Fruit fly (Drosophila melanogaster) whole organism, embryonic: ENCODE measurements around the gene CG4459.
A peak's percentile ranks its signal among the peaks of the same experiment; 100 is the strongest.

Source experiments
- CG13287 ChIP-seq: fragments of 200-800 bp; sonication (Bioruptor generic); IDR thresholded peaks from 2 replicates; pipeline ENCODE4 v1.3.6; 2022; ENCODE audit warnings: missing biosample characterization, missing genetic modification characterization; ENCODE audit not compliant: partially characterized antibody
- CG13424 ChIP-seq: fragments of 200-800 bp; sonication (Bioruptor generic); optimal IDR thresholded peaks from 2 replicates; lab custom pipeline; 2019; ENCODE audit warnings: missing biosample characterization, mild to moderate bottlenecking, missing genetic modification characterization, moderate library complexity
- CG13775 ChIP-seq: fragments of 200-800 bp; sonication (Bioruptor generic); optimal IDR thresholded peaks from 3 replicates; lab custom pipeline; 2017; ENCODE audit warnings: missing biosample characterization, mild to moderate bottlenecking, missing genetic modification characterization
- CG1603 ChIP-seq: fragments of 200-800 bp; sonication (Bioruptor generic); optimal IDR thresholded peaks from 2 replicates; lab custom pipeline; 2019; ENCODE audit warnings: missing biosample characterization, mild to moderate bottlenecking, missing genetic modification characterization, moderate library complexity
- CG17186 ChIP-seq: fragments of 200-800 bp; sonication (Bioruptor generic); optimal IDR thresholded peaks from 3 replicates; lab custom pipeline; 2017; ENCODE audit warnings: missing biosample characterization, missing genetic modification reagents, missing genetic modification characterization
- CG2116 ChIP-seq: fragments of 200-800 bp; sonication (Bioruptor generic); optimal IDR thresholded peaks from 3 replicates; lab custom pipeline; 2018; ENCODE audit warnings: missing biosample characterization, mild to moderate bottlenecking, missing genetic modification characterization
- CG2202 ChIP-seq: fragments of 200-800 bp; sonication (Bioruptor generic); optimal IDR thresholded peaks from 2 replicates; lab custom pipeline; 2018; ENCODE audit warnings: missing biosample characterization, mild to moderate bottlenecking, missing genetic modification characterization
- CG2678 ChIP-seq: fragments of 200-800 bp; sonication (Bioruptor generic); optimal IDR thresholded peaks from 3 replicates; lab custom pipeline; 2019; ENCODE audit warnings: missing biosample characterization, mild to moderate bottlenecking, missing genetic modification characterization, moderate library complexity
- CG31441 ChIP-seq: fragments of 200-800 bp; sonication (Bioruptor generic); IDR thresholded peaks from 2 replicates; pipeline ENCODE4 v1.3.6; 2022; ENCODE audit warnings: missing biosample characterization, missing genetic modification characterization
- CG33557 ChIP-seq: fragments of 200-800 bp; sonication (Bioruptor generic); optimal IDR thresholded peaks from 2 replicates; lab custom pipeline; 2019; ENCODE audit warnings: missing biosample characterization, mild to moderate bottlenecking, missing genetic modification characterization, moderate library complexity
- CG4617 ChIP-seq: fragments of 200-800 bp; sonication (Bioruptor generic); optimal IDR thresholded peaks from 3 replicates; lab custom pipeline; 2016; ENCODE audit warnings: missing biosample characterization, missing genetic modification characterization, borderline replicate concordance
- CG6654 ChIP-seq: fragments of 200-800 bp; sonication (Bioruptor generic); optimal IDR thresholded peaks from 2 replicates; lab custom pipeline; 2017; ENCODE audit warnings: missing biosample characterization, mild to moderate bottlenecking, missing genetic modification characterization
- CG7839 ChIP-seq: fragments of 200-800 bp; sonication (Bioruptor generic); optimal IDR thresholded peaks from 3 replicates; lab custom pipeline; 2018; ENCODE audit warnings: missing biosample characterization, mild to moderate bottlenecking, missing genetic modification characterization, moderate library complexity
- CG9797 ChIP-seq: fragments of 200-800 bp; sonication (Bioruptor generic); optimal IDR thresholded peaks from 3 replicates; lab custom pipeline; 2018; ENCODE audit warnings: missing biosample characterization, mild to moderate bottlenecking, missing genetic modification characterization
- Dip2 ChIP-seq: fragments of 200-800 bp; sonication (Bioruptor generic); IDR thresholded peaks from 2 replicates; pipeline ENCODE4 v1.3.6; 2022; ENCODE audit warnings: missing biosample characterization, missing genetic modification characterization
- Dip3 ChIP-seq: fragments of 200-800 bp; sonication (Bioruptor generic); optimal IDR thresholded peaks from 3 replicates; lab custom pipeline; 2016; ENCODE audit warnings: missing biosample characterization, missing genetic modification characterization
- Dp ChIP-seq: fragments of 200-800 bp; sonication (Bioruptor generic); optimal IDR thresholded peaks from 2 replicates; lab custom pipeline; 2018; ENCODE audit warnings: missing biosample characterization, mild to moderate bottlenecking, missing genetic modification characterization, moderate library complexity
- Ets97D ChIP-seq: fragments of 200-800 bp; sonication (Bioruptor generic); optimal IDR thresholded peaks from 3 replicates; lab custom pipeline; 2016; ENCODE audit warnings: missing biosample characterization, missing genetic modification characterization
- GATAe ChIP-seq: fragments of 200-800 bp; sonication (Bioruptor generic); conservative IDR thresholded peaks from 2 replicates; pipeline ENCODE4 v1.3.6; 2022; ENCODE audit warnings: missing biosample characterization, missing genetic modification characterization
- Hr51 ChIP-seq, 2 experiments: fragments of 200-800 bp; sonication (Bioruptor generic); optimal IDR thresholded peaks; 2 replicates in 1 of 2; 3 replicates in 1 of 2; lab custom pipeline; 2016 to 2018; ENCODE audit warnings: missing biosample characterization in 2 of 2, missing genetic modification characterization in 2 of 2, mild to moderate bottlenecking in 1 of 2, moderate library complexity in 1 of 2
- MBD-R2 ChIP-seq: fragments of 200-800 bp; sonication (Bioruptor generic); IDR thresholded peaks from 2 replicates; pipeline ENCODE4 v1.3.6; 2022; ENCODE audit warnings: missing biosample characterization, missing genetic modification characterization
- Myb ChIP-seq: fragments of 200-800 bp; sonication (Bioruptor generic); optimal IDR thresholded peaks from 2 replicates; lab custom pipeline; 2016; ENCODE audit warnings: missing biosample characterization, missing genetic modification characterization
- NK7.1 ChIP-seq: fragments of 200-800 bp; sonication (Bioruptor generic); optimal IDR thresholded peaks from 3 replicates; lab custom pipeline; 2016; ENCODE audit warnings: missing biosample characterization, missing genetic modification characterization
- PHDP ChIP-seq: fragments of 200-800 bp; sonication (Bioruptor generic); optimal IDR thresholded peaks from 3 replicates; lab custom pipeline; 2018; ENCODE audit warnings: missing biosample characterization, mild to moderate bottlenecking, missing genetic modification characterization, moderate library complexity
- Pdp1 ChIP-seq, 2 experiments: fragments of 200-800 bp; sonication (Bioruptor generic); optimal IDR thresholded peaks; 3 replicates each; lab custom pipeline; 2016; ENCODE audit warnings: missing biosample characterization in 2 of 2, missing genetic modification characterization in 2 of 2, mild to moderate bottlenecking in 1 of 2, moderate library complexity in 1 of 2
- Ptx1 ChIP-seq: fragments of 200-800 bp; sonication (Bioruptor generic); IDR thresholded peaks from 2 replicates; pipeline ENCODE4 v1.3.6; 2022; ENCODE audit warnings: missing biosample characterization, missing genetic modification characterization
- Stat92E ChIP-seq, 3 experiments: fragments of >200 bp in 2 of 3; fragments of 200-800 bp in 1 of 3; sonication (Bioruptor generic) in 1 of 3; optimal IDR thresholded peaks; 2 replicates each; lab custom pipeline; 2017 to 2019; ENCODE audit warnings: missing biosample characterization in 3 of 3, missing genetic modification characterization in 3 of 3, mild to moderate bottlenecking in 1 of 3, moderate library complexity in 1 of 3
- YL-1 ChIP-seq: fragments of 200-800 bp; sonication (Bioruptor generic); optimal IDR thresholded peaks from 3 replicates; lab custom pipeline; 2017; ENCODE audit warnings: missing biosample characterization, mild to moderate bottlenecking, missing genetic modification characterization
- az2 ChIP-seq: fragments of 200-800 bp; sonication (Bioruptor generic); optimal IDR thresholded peaks from 3 replicates; lab custom pipeline; 2016; ENCODE audit warnings: missing biosample characterization, missing genetic modification characterization
- bab2 ChIP-seq: fragments of 200-800 bp; sonication (Bioruptor generic); optimal IDR thresholded peaks from 2 replicates; lab custom pipeline; 2016; ENCODE audit warnings: missing biosample characterization, missing genetic modification characterization
- bsh ChIP-seq, 2 experiments: fragments of 200-800 bp; sonication (Bioruptor generic); optimal IDR thresholded peaks; 2 replicates each; lab custom pipeline; 2017 to 2018; ENCODE audit warnings: mild to moderate bottlenecking in 2 of 2, missing biosample characterization in 2 of 2, missing genetic modification characterization in 2 of 2, moderate library complexity in 1 of 2
- caup ChIP-seq: fragments of 200-800 bp; sonication (Bioruptor generic); optimal IDR thresholded peaks from 3 replicates; lab custom pipeline; 2017; ENCODE audit warnings: missing biosample characterization, mild to moderate bottlenecking, missing genetic modification characterization, moderate library complexity; ENCODE audit not compliant: severe bottlenecking
- dmrt11E ChIP-seq: fragments of 200-800 bp; sonication (Bioruptor generic); optimal IDR thresholded peaks from 3 replicates; lab custom pipeline; 2018; ENCODE audit warnings: missing biosample characterization, mild to moderate bottlenecking, missing genetic modification characterization, moderate library complexity
- fd64A ChIP-seq: fragments of 200-800 bp; sonication (Bioruptor generic); optimal IDR thresholded peaks from 3 replicates; lab custom pipeline; 2018; ENCODE audit warnings: missing biosample characterization, mild to moderate bottlenecking, missing genetic modification characterization
- gcm2 ChIP-seq: fragments of 200-800 bp; sonication (Bioruptor generic); optimal IDR thresholded peaks from 2 replicates; lab custom pipeline; 2016; ENCODE audit warnings: missing biosample characterization, missing genetic modification characterization
- gem ChIP-seq: fragments of 200-800 bp; sonication (Bioruptor generic); optimal IDR thresholded peaks from 2 replicates; lab custom pipeline; 2019; ENCODE audit warnings: missing biosample characterization, mild to moderate bottlenecking, missing genetic modification characterization, moderate library complexity
- gfzf ChIP-seq: fragments of 200-800 bp; sonication (Bioruptor generic); optimal IDR thresholded peaks from 2 replicates; lab custom pipeline; 2016; ENCODE audit warnings: missing biosample characterization, mild to moderate bottlenecking, missing genetic modification characterization, moderate library complexity
- mld ChIP-seq: fragments of 200-800 bp; sonication (Bioruptor generic); IDR thresholded peaks from 3 replicates; pipeline ENCODE4 v1.3.6; 2022; ENCODE audit warnings: missing biosample characterization, missing genetic modification characterization; ENCODE audit not compliant: partially characterized antibody
- p53 ChIP-seq: fragments of 200-800 bp; sonication (Bioruptor generic); optimal IDR thresholded peaks from 2 replicates; lab custom pipeline; 2016; ENCODE audit warnings: missing biosample characterization, missing genetic modification characterization
- phol ChIP-seq: fragments of 200-800 bp; sonication (Bioruptor generic); optimal IDR thresholded peaks from 3 replicates; lab custom pipeline; 2018; ENCODE audit warnings: missing biosample characterization, mild to moderate bottlenecking, missing genetic modification characterization, moderate library complexity
- pum ChIP-seq: fragments of 200-800 bp; sonication (Bioruptor generic); optimal IDR thresholded peaks from 2 replicates; lab custom pipeline; 2016; ENCODE audit warnings: missing biosample characterization, missing genetic modification characterization
- pzg ChIP-seq: fragments of 200-800 bp; sonication (Bioruptor generic); optimal IDR thresholded peaks from 3 replicates; lab custom pipeline; 2018; ENCODE audit warnings: missing biosample characterization, mild to moderate bottlenecking, missing genetic modification characterization, moderate library complexity
- scrt ChIP-seq: fragments of 200-800 bp; sonication (Bioruptor generic); optimal IDR thresholded peaks from 2 replicates; lab custom pipeline; 2018; ENCODE audit warnings: missing biosample characterization, mild to moderate bottlenecking, missing genetic modification characterization, moderate library complexity
- sug ChIP-seq: fragments of 200-800 bp; optimal IDR thresholded peaks from 2 replicates; lab custom pipeline; 2019; ENCODE audit warnings: missing biosample characterization, mild to moderate bottlenecking, missing genetic modification characterization, moderate library complexity
- trem ChIP-seq: fragments of 200-800 bp; optimal IDR thresholded peaks from 3 replicates; lab custom pipeline; 2019; ENCODE audit warnings: missing biosample characterization, mild to moderate bottlenecking, missing genetic modification characterization, moderate library complexity
- unpg ChIP-seq: fragments of 200-800 bp; sonication (Bioruptor generic); optimal IDR thresholded peaks from 3 replicates; lab custom pipeline; 2018; ENCODE audit warnings: missing biosample characterization, mild to moderate bottlenecking, missing genetic modification characterization, moderate library complexity
- zen ChIP-seq: fragments of 200-800 bp; sonication (Bioruptor generic); optimal IDR thresholded peaks from 3 replicates; lab custom pipeline; 2018; ENCODE audit warnings: missing biosample characterization, mild to moderate bottlenecking, missing genetic modification characterization, moderate library complexity

The CG4459 gene

DNA sequence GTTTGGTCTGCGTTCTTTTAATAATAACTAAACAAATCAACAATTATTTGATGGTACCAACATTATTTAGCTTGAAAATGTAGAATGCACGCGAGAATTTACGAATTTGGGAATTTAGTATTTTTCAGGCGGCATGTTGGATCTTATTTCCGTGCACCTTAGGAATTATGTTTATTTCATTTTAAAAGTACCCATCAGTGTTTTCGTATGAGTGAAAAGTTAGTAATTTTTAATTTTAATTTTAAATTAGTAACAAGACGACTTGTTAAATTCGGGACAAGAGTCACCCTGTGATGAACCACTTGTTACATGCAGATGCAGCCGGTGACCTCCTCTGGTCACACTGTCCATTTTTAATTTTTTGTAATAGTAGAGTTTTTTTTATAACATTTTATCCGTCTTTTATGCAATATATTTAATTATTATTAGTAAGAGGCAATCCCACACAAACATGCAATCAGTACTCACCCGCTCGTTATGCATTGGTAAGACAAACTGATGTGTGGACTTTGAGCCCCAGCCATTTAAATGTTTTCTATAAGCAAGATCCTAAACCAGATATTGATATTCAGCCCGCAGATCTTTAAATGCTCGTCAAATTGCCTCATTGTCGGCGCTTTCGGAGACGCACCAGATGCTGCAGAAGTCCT lies 50.9 kb downstream of the CG4459 start, which contains the start of the genes CG17186 and Arc42 (continued):
- TF ChIP-seq pzg (GFP tag; lab: Kevin White, UChicago) (peak; percentile 71), gfzf (GFP tag; lab: Kevin White, UChicago) (peak; percentile 88), pum (no peak), dmrt11E (tag; lab: Kevin White, UChicago) (peak; percentile 18), CG33557 (GFP tag; lab: Kevin White, UChicago) (peak; percentile 11), CG2678 (tag; lab: Kevin White, UChicago) (peak; percentile 20), fd64A (GFP tag; lab: Kevin White, UChicago) (no peak), Hr51 (GFP tag; optimal IDR thresholded peaks at IDR 0.05; lab: Kevin White, UChicago) (peak in 1 of 2 experiments; percentile 1), CG6654 (GFP tag; lab: Kevin White, UChicago) (no peak), Myb (peak; percentile 8), Pdp1 (GFP tag; optimal IDR thresholded peaks at IDR 0.05; lab: Kevin White, UChicago) (peak in 1 of 2 experiments; percentile 72), Dp (GFP tag; lab: Kevin White, UChicago) (peak; percentile 76), GATAe (GFP tag; lab: Robert Waterston, UW) (no peak), phol (tag; lab: Kevin White, UChicago) (peak; percentile 64), YL-1 (GFP tag; lab: Kevin White, UChicago) (peak; percentile 75), bsh (GFP tag; optimal IDR thresholded peaks at IDR 0.05; lab: Kevin White, UChicago) (peak; percentile 3 to 67), az2 (GFP tag; lab: Kevin White, UChicago) (peak; percentile 3), caup (no peak), CG31441 (GFP tag; lab: Robert Waterston, UW) (peak; percentile 46), CG13287 (GFP tag; lab: Robert Waterston, UW) (peak; percentile 20; the same call in 1 of the 2 replicates), Stat92E (GFP tag; optimal IDR thresholded peaks at IDR 0.05; lab: Kevin White, UChicago) (peak in 1 of 3 experiments; percentile 24), NK7.1 (GFP tag; lab: Kevin White, UChicago) (no peak), MBD-R2 (GFP tag; lab: Robert Waterston, UW) (peak; percentile 72), Dip3 (GFP tag; lab: Kevin White, UChicago) (peak; percentile 11), zen (peak; percentile 23), CG17186 (GFP tag; lab: Kevin White, UChicago) (peak; percentile 61), Dip2 (GFP tag; lab: Robert Waterston, UW) (no peak), CG9797 (GFP tag; lab: Kevin White, UChicago) (peak; percentile 84), sug (tag; lab: Kevin White, UChicago) (peak; percentile 23), scrt (GFP tag; lab: Kevin White, UChicago) (peak; percentile 98), Ptx1 (peak; percentile 21; the same call in 1 of the 2 replicates), CG13775 (GFP tag; lab: Kevin White, UChicago) (peak; percentile 19), Ets97D (GFP tag; lab: Kevin White, UChicago) (peak; percentile 47), trem (tag; lab: Kevin White, UChicago) (peak; percentile 71), bab2 (GFP tag; lab: Kevin White, UChicago) (peak; percentile 15), CG7839 (tag; lab: Kevin White, UChicago) (no peak), unpg (GFP tag; lab: Kevin White, UChicago) (peak; percentile 6), CG2116 (GFP tag; lab: Kevin White, UChicago) (peak; percentile 54), p53 (GFP tag; lab: Kevin White, UChicago) (no peak), CG2202 (tag; lab: Kevin White, UChicago) (no peak), CG13424 (peak; percentile 43), CG1603 (tag; lab: Kevin White, UChicago) (peak; percentile 12), gem (tag; lab: Kevin White, UChicago) (peak; percentile 45), PHDP (tag; lab: Kevin White, UChicago) (peak; percentile 6), gcm2 (GFP tag; lab: Kevin White, UChicago) (no peak), mld (no peak), CG4617 (peak; percentile 35)
